Worm (Caenorhabditis elegans) whole organism, late embryonic: Measurements from ENCODE around the gene wago-4.
A peak's percentile ranks its signal among the peaks of the same experiment; 100 is the strongest.

Experiments
- C08G9.2 ChIP-seq: sonication (generic microtip); optimal IDR thresholded peaks from 2 replicates; lab custom pipeline; 2016; ENCODE audit warnings: mild to moderate bottlenecking, missing genetic modification characterization, moderate library complexity, missing compliant biosample characterization
- F13H6.1 ChIP-seq: sonication (generic microtip); optimal IDR thresholded peaks from 2 replicates; lab custom pipeline; 2016; ENCODE audit warnings: missing genetic modification characterization, missing compliant biosample characterization
- K02D7.2 ChIP-seq: sonication (generic microtip); optimal IDR thresholded peaks from 2 replicates; lab custom pipeline; 2017; ENCODE audit warnings: mild to moderate bottlenecking, missing genetic modification characterization, missing compliant biosample characterization
- ahr-1 ChIP-seq: sonication (generic microtip); optimal IDR thresholded peaks from 2 replicates; lab custom pipeline; 2016; ENCODE audit warnings: missing genetic modification characterization, missing compliant biosample characterization
- ceh-18 ChIP-seq: sonication (generic microtip); optimal IDR thresholded peaks from 2 replicates; lab custom pipeline; 2016; ENCODE audit warnings: missing genetic modification characterization, missing compliant biosample characterization
- ceh-19 ChIP-seq: fragments of 200-800 bp; sonication (Bioruptor generic); optimal IDR thresholded peaks from 2 replicates; lab custom pipeline; 2018; ENCODE audit warnings: mild to moderate bottlenecking, missing genetic modification characterization, missing compliant biosample characterization
- ceh-22 ChIP-seq: sonication (generic microtip); optimal IDR thresholded peaks from 2 replicates; lab custom pipeline; 2017; ENCODE audit warnings: missing biosample characterization, missing genetic modification characterization
- ceh-31 ChIP-seq: sonication (generic microtip); optimal IDR thresholded peaks from 2 replicates; lab custom pipeline; 2016; ENCODE audit warnings: missing genetic modification characterization, missing compliant biosample characterization
- ceh-34 ChIP-seq: sonication (generic microtip); optimal IDR thresholded peaks from 2 replicates; lab custom pipeline; 2016; ENCODE audit warnings: mild to moderate bottlenecking, missing genetic modification characterization, missing compliant biosample characterization
- ceh-48 ChIP-seq: sonication (generic microtip); optimal IDR thresholded peaks from 2 replicates; lab custom pipeline; 2016; ENCODE audit warnings: missing genetic modification characterization, inconsistent platforms, missing compliant biosample characterization
- che-1 ChIP-seq: sonication (generic microtip); optimal IDR thresholded peaks from 2 replicates; lab custom pipeline; 2016; ENCODE audit warnings: mild to moderate bottlenecking, missing genetic modification characterization, missing compliant biosample characterization
- dve-1 ChIP-seq: sonication (generic microtip); optimal IDR thresholded peaks from 2 replicates; lab custom pipeline; 2017; ENCODE audit warnings: antibody characterized with exemption, mild to moderate bottlenecking, missing genetic modification characterization, missing compliant biosample characterization
- elt-2 ChIP-seq: sonication (generic microtip); optimal IDR thresholded peaks from 2 replicates; lab custom pipeline; 2016; ENCODE audit warnings: missing genetic modification reagents, missing genetic modification characterization, missing compliant biosample characterization
- eyg-1 ChIP-seq: sonication (generic microtip); optimal IDR thresholded peaks from 2 replicates; lab custom pipeline; 2016; ENCODE audit warnings: missing genotype, missing genetic modification characterization, missing compliant biosample characterization
- gmeb-2 ChIP-seq: sonication (generic microtip); optimal IDR thresholded peaks from 2 replicates; lab custom pipeline; 2016; ENCODE audit warnings: missing genetic modification characterization, inconsistent platforms, missing compliant biosample characterization
- hlh-15 ChIP-seq: sonication (generic microtip); optimal IDR thresholded peaks from 2 replicates; lab custom pipeline; 2016; ENCODE audit warnings: missing genetic modification characterization, missing compliant biosample characterization
- hlh-30 ChIP-seq: sonication (generic microtip); optimal IDR thresholded peaks from 2 replicates; lab custom pipeline; 2017; ENCODE audit warnings: antibody characterized with exemption, missing genetic modification characterization, missing compliant biosample characterization; ENCODE audit not compliant: insufficient read depth
- hlh-8 ChIP-seq: sonication (generic microtip); optimal IDR thresholded peaks from 2 replicates; lab custom pipeline; 2016; ENCODE audit warnings: missing genotype, missing genetic modification characterization, missing compliant biosample characterization
- lim-6 ChIP-seq: sonication (generic microtip); optimal IDR thresholded peaks from 2 replicates; lab custom pipeline; 2016; ENCODE audit warnings: missing genetic modification characterization, missing compliant biosample characterization
- madf-2 ChIP-seq: sonication (generic microtip); optimal IDR thresholded peaks from 2 replicates; lab custom pipeline; 2017; ENCODE audit warnings: missing genetic modification characterization, missing compliant biosample characterization
- odd-2 ChIP-seq: sonication (generic microtip); optimal IDR thresholded peaks from 2 replicates; lab custom pipeline; 2017; ENCODE audit warnings: antibody characterized with exemption, mild to moderate bottlenecking, missing genetic modification characterization, missing compliant biosample characterization
- pax-1 ChIP-seq: fragments of 150-350 bp; optimal IDR thresholded peaks from 2 replicates; lab custom pipeline; 2014; ENCODE audit warnings: missing biosample characterization, missing genetic modification characterization
- pha-2 ChIP-seq: sonication (generic microtip); optimal IDR thresholded peaks from 2 replicates; lab custom pipeline; 2017; ENCODE audit warnings: mild to moderate bottlenecking, missing genetic modification characterization, missing compliant biosample characterization
- pqm-1 ChIP-seq: sonication (generic microtip); optimal IDR thresholded peaks from 2 replicates; lab custom pipeline; 2016; ENCODE audit warnings: missing genetic modification characterization, missing compliant biosample characterization
- pros-1 ChIP-seq: fragments of 150-350 bp; optimal IDR thresholded peaks from 2 replicates; lab custom pipeline; 2014; ENCODE audit warnings: missing biosample characterization, missing genetic modification reagents, missing genetic modification characterization
- rnt-1 ChIP-seq: sonication (generic microtip); optimal IDR thresholded peaks from 2 replicates; lab custom pipeline; 2016; ENCODE audit warnings: missing genetic modification characterization, missing compliant biosample characterization
- sdc-2 ChIP-seq: sonication (generic microtip); optimal IDR thresholded peaks from 2 replicates; lab custom pipeline; 2016; ENCODE audit warnings: missing genotype, missing genetic modification characterization, missing compliant biosample characterization
- sox-2 ChIP-seq: fragments of 200-800 bp; sonication (Bioruptor generic); IDR thresholded peaks from 2 replicates; pipeline ENCODE4 v1.3.6; 2022; ENCODE audit warnings: missing genetic modification reagents, missing genetic modification characterization, missing compliant biosample characterization
- tbx-2 ChIP-seq: sonication (generic microtip); optimal IDR thresholded peaks from 2 replicates; lab custom pipeline; 2016; ENCODE audit warnings: missing genetic modification characterization, missing compliant biosample characterization
- tbx-7 ChIP-seq: sonication (generic microtip); optimal IDR thresholded peaks from 2 replicates; lab custom pipeline; 2016; ENCODE audit warnings: missing genotype, missing genetic modification characterization, missing compliant biosample characterization
- ttx-3 ChIP-seq: sonication (generic microtip); optimal IDR thresholded peaks from 2 replicates; lab custom pipeline; 2016; ENCODE audit warnings: missing genetic modification reagents, missing genetic modification characterization, missing compliant biosample characterization
- unc-55 ChIP-seq: sonication (generic microtip); optimal IDR thresholded peaks from 2 replicates; lab custom pipeline; 2017; ENCODE audit warnings: missing biosample characterization, missing genetic modification reagents, missing genetic modification characterization
- unc-86 ChIP-seq: sonication (generic microtip); optimal IDR thresholded peaks from 2 replicates; lab custom pipeline; 2016; ENCODE audit warnings: missing genetic modification characterization, missing compliant biosample characterization
- zip-5 ChIP-seq: sonication (generic microtip); optimal IDR thresholded peaks from 2 replicates; lab custom pipeline; 2016; ENCODE audit warnings: missing genetic modification characterization, missing compliant biosample characterization
- ztf-16 ChIP-seq: sonication (generic microtip); optimal IDR thresholded peaks from 2 replicates; lab custom pipeline; 2017; ENCODE audit warnings: missing genetic modification characterization, missing compliant biosample characterization

wago-4 gene

ce11 chrII:12944587-12945126, 25.3 kb downstream of the wago-4 start (continued):
- TF ChIP-seq hlh-8 (tag; lab: Kevin White, UChicago) (peak; percentile 25), odd-2 (tag; lab: Kevin White, UChicago) (no peak), unc-55 (GFP tag; lab: Kevin White, UChicago) (peak; percentile 8), pros-1 (tag; lab: Kevin White, UChicago) (peak; percentile 85), sdc-2 (tag; lab: Kevin White, UChicago) (peak; percentile 67), hlh-15 (no peak), C08G9.2 (tag; lab: Kevin White, UChicago) (peak; percentile 70), ztf-16 (tag; lab: Kevin White, UChicago) (peak; percentile 44), tbx-7 (tag; lab: Kevin White, UChicago) (peak; percentile 50)

ce11 chrII:12948158-12948557, 28.8 kb downstream of the wago-4 start, which contains the start of gene F58G1.7:
Gene F58G1.7 (minus strand): TSS chrII:12948258.
- TF ChIP-seq che-1 (tag; lab: Kevin White, UChicago) (no peak), zip-5 (tag; lab: Kevin White, UChicago) (no peak), tbx-2 (tag; lab: Kevin White, UChicago) (no peak), sox-2 (GFP tag; lab: Robert Waterston, UW) (no peak), ceh-34 (tag; lab: Kevin White, UChicago) (no peak)

ce11 chrII:12953297-12953696, 33.9 kb downstream of the wago-4 start:
- peak; percentile 0 for TF ChIP-seq ceh-31
- TF ChIP-seq unc-86 = no peak
- no peak for TF ChIP-seq hlh-30
- TF ChIP-seq unc-55 (GFP tag; lab: Kevin White, UChicago) = peak; percentile 67
- no peak for TF ChIP-seq pha-2 (tag; lab: Kevin White, UChicago)
- TF ChIP-seq C08G9.2 (tag; lab: Kevin White, UChicago) = no peak
- TF ChIP-seq pros-1 (tag; lab: Kevin White, UChicago) = no peak
- TF ChIP-seq pqm-1 (tag; lab: Kevin White, UChicago) = no peak
- peak; percentile 9 for TF ChIP-seq ceh-18 (tag; lab: Kevin White, UChicago)
- no peak for TF ChIP-seq dve-1 (tag; lab: Kevin White, UChicago)
- TF ChIP-seq pax-1 = no peak
- no peak for TF ChIP-seq ceh-48
- no peak for TF ChIP-seq che-1 (tag; lab: Kevin White, UChicago)
- no peak for TF ChIP-seq ttx-3
- peak; percentile 43 for TF ChIP-seq rnt-1 (tag; lab: Kevin White, UChicago)
- TF ChIP-seq elt-2 (tag; lab: Kevin White, UChicago) = peak; percentile 6
- peak; percentile 35 for TF ChIP-seq tbx-2 (tag; lab: Kevin White, UChicago)
- TF ChIP-seq ahr-1 (tag; lab: Kevin White, UChicago) = no peak
- TF ChIP-seq ceh-19 = no peak
- TF ChIP-seq tbx-7 (tag; lab: Kevin White, UChicago) = no peak

ce11 chrII:12954670-12955069, 35.3 kb downstream of the wago-4 start, which contains the start of the genes Y38F1A.1 and Y38F1A.2:
Gene Y38F1A.1 (minus strand): TSS chrII:12954770.
Gene Y38F1A.2 (plus strand): TSS chrII:12954958.
- no peak for TF ChIP-seq ceh-34 (tag; lab: Kevin White, UChicago)
- TF ChIP-seq pha-2 (tag; lab: Kevin White, UChicago) = no peak
- no peak for TF ChIP-seq lim-6 (tag; lab: Kevin White, UChicago)
- TF ChIP-seq madf-2 = no peak
- TF ChIP-seq C08G9.2 (tag; lab: Kevin White, UChicago) = no peak
- TF ChIP-seq zip-5 (tag; lab: Kevin White, UChicago) = no peak
- no peak for TF ChIP-seq che-1 (tag; lab: Kevin White, UChicago)
- no peak for TF ChIP-seq K02D7.2 (tag; lab: Kevin White, UChicago)
- no peak for TF ChIP-seq unc-86
- no peak for TF ChIP-seq unc-55 (GFP tag; lab: Kevin White, UChicago)
- TF ChIP-seq odd-2 (tag; lab: Kevin White, UChicago) = no peak
- no peak for TF ChIP-seq F13H6.1 (tag; lab: Kevin White, UChicago)

ce11 chrII:12960206-12960605, 40.9 kb downstream of the wago-4 start:
- TF ChIP-seq unc-55 (GFP tag; lab: Kevin White, UChicago) (no peak), ceh-34 (tag; lab: Kevin White, UChicago) (no peak), gmeb-2 (no peak), che-1 (tag; lab: Kevin White, UChicago) (no peak), hlh-8 (tag; lab: Kevin White, UChicago) (no peak), ceh-22 (tag; lab: Kevin White, UChicago) (no peak), ztf-16 (tag; lab: Kevin White, UChicago) (no peak), rnt-1 (tag; lab: Kevin White, UChicago) (no peak), eyg-1 (tag; lab: Kevin White, UChicago) (no peak)
